Worm (Caenorhabditis elegans) whole organism, L4/young adult: Measurements from ENCODE around the gene mrpl-42.

ENCODE experiments used
- W03F9.2 ChIP-seq: fragments of 150-350 bp; optimal IDR thresholded peaks from 2 replicates; lab custom pipeline; 2014; ENCODE audit warnings: missing biosample characterization, missing genetic modification characterization
- dao-5 ChIP-seq: sonication (generic microtip); optimal IDR thresholded peaks from 2 replicates; lab custom pipeline; 2016; ENCODE audit warnings: missing genotype, missing genetic modification characterization, moderate library complexity, missing compliant biosample characterization
- him-1 ChIP-seq: sonication (generic microtip); optimal IDR thresholded peaks from 2 replicates; lab custom pipeline; 2016; ENCODE audit warnings: missing genotype, missing genetic modification reagents, missing genetic modification characterization, missing compliant biosample characterization

DNA sequence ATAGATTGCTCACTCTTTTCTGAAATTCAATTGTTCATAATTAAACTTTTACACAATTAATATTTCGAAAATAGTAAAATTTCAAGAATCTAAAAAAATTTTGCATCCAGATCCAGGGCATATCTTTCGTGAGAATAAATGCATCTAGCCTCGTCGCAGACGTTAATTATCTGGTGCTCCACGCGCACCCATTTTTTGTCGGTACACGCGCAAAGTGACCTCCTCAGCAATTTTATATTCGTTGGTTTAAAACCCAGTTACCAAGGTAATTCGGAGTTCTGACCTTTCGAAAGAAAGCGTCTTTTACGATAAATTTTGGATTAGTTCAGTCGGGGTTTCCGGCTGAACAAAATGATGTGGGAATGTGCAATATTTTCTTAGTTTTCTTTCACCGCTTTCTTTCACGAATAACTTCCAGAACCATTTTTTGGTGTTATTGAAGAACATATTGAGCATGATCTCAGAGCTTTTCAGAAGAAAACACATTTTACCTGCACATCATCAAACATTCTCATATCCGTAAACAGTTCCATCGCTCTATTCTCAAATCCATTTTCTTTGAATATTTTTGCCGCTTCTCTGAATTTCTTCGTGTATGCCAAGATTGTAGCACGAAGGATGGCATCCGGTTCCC, 46.0 kb upstream of the mrpl-42 start:
- TF ChIP-seq him-1 (tag; lab: Kevin White, UChicago): no peak
- TF ChIP-seq dao-5: no peak
- TF ChIP-seq W03F9.2 (tag; lab: Kevin White, UChicago): no peak
